Fruit fly (Drosophila melanogaster): Measurements from ENCODE around the gene Obp19b.

Obp19b gene

dm6 chrX:20423158-20423557 is 6.6 kb downstream of the Obp19b start:
- no peak for TF ChIP-seq CG33017 (tag; optimal IDR thresholded peaks at IDR 0.05)
- TF ChIP-seq toe (GFP tag; optimal IDR thresholded peaks at IDR 0.05), result no peak
- TF ChIP-seq ovo (GFP tag; optimal IDR thresholded peaks at IDR 0.05), result no peak
- TF ChIP-seq Mnt (GFP tag; optimal IDR thresholded peaks at IDR 0.05), result no peak
- TF ChIP-seq Crg-1 (GFP tag; optimal IDR thresholded peaks at IDR 0.05), result no peak
- TF ChIP-seq CG12768 (GFP tag; optimal IDR thresholded peaks at IDR 0.05), result no peak
- no peak for TF ChIP-seq pad (GFP tag; optimal IDR thresholded peaks at IDR 0.05)
- no peak for TF ChIP-seq CG1620 (GFP tag; optimal IDR thresholded peaks at IDR 0.05)
- no peak for TF ChIP-seq CG7045 (GFP tag; optimal IDR thresholded peaks at IDR 0.05)
- TF ChIP-seq cnc (optimal IDR thresholded peaks at IDR 0.05), result no peak

- TF ChIP-seq pad (GFP tag; optimal IDR thresholded peaks at IDR 0.05) (no peak), CG11617 (GFP tag; optimal IDR thresholded peaks at IDR 0.05) (peak; percentile 7), bab1 (GFP tag; optimal IDR thresholded peaks at IDR 0.05) (peak; percentile 5), Hr96 (GFP tag; optimal IDR thresholded peaks at IDR 0.05) (no peak), Mnt (GFP tag; optimal IDR thresholded peaks at IDR 0.05) (peak; percentile 51), cnc (optimal IDR thresholded peaks at IDR 0.05) (no peak), kay (GFP tag; ENCODE audit: borderline replicate concordance) (no peak), ovo (GFP tag; optimal IDR thresholded peaks at IDR 0.05) (peak; percentile 26), toe (GFP tag; optimal IDR thresholded peaks at IDR 0.05) (peak; percentile 71), CG14711 (tag; optimal IDR thresholded peaks at IDR 0.05) (peak; percentile 26), CG12768 (GFP tag; optimal IDR thresholded peaks at IDR 0.05) (no peak), CG7045 (GFP tag; optimal IDR thresholded peaks at IDR 0.05) (no peak), tj (GFP tag; optimal IDR thresholded peaks at IDR 0.05) (peak; percentile 23), CG5204 (GFP tag; optimal IDR thresholded peaks at IDR 0.05) (no peak), CG33017 (tag; optimal IDR thresholded peaks at IDR 0.05) (no peak), CG1620 (GFP tag; optimal IDR thresholded peaks at IDR 0.05) (peak; percentile 45), cic (GFP tag; optimal IDR thresholded peaks at IDR 0.05) (no peak), Crg-1 (GFP tag; optimal IDR thresholded peaks at IDR 0.05) (peak; percentile 41), Clk (GFP tag; optimal IDR thresholded peaks at IDR 0.05) (no peak), CG7101 (tag; optimal IDR thresholded peaks at IDR 0.05) (peak; percentile 21)
These were observed 7.2 kb downstream of the Obp19b start, which contains the start of the genes Pp4-19C and cactin for dm6 chrX:20423747-20424165. Gene Pp4-19C (minus strand): TSS chrX:20424002. Gene cactin (plus strand): TSS chrX:20424069.

dm6 chrX:20426818-20427217 is 10.3 kb downstream of the Obp19b start, which contains the start of gene CG15456:
Gene CG15456 (minus strand): TSS chrX:20427042.
- no peak for TF ChIP-seq Crg-1 (GFP tag; optimal IDR thresholded peaks at IDR 0.05)
- TF ChIP-seq bab1 (GFP tag; optimal IDR thresholded peaks at IDR 0.05), result peak; percentile 16
- TF ChIP-seq CG7101 (tag; optimal IDR thresholded peaks at IDR 0.05), result no peak

- TF ChIP-seq Mnt (GFP tag; optimal IDR thresholded peaks at IDR 0.05), result peak; percentile 68
- TF ChIP-seq ovo (GFP tag; optimal IDR thresholded peaks at IDR 0.05), result peak; percentile 56
- peak; percentile 53 for TF ChIP-seq CG33017 (tag; optimal IDR thresholded peaks at IDR 0.05)
- no peak for TF ChIP-seq kay (GFP tag; ENCODE audit: borderline replicate concordance)
- peak; percentile 79 for TF ChIP-seq CG5204 (GFP tag; optimal IDR thresholded peaks at IDR 0.05)
- TF ChIP-seq cnc (optimal IDR thresholded peaks at IDR 0.05), result no peak
- TF ChIP-seq bab1 (GFP tag; optimal IDR thresholded peaks at IDR 0.05), result peak; percentile 90
- TF ChIP-seq CG1620 (GFP tag; optimal IDR thresholded peaks at IDR 0.05), result peak; percentile 83
- TF ChIP-seq cic (GFP tag; optimal IDR thresholded peaks at IDR 0.05), result peak; percentile 39
- TF ChIP-seq pad (GFP tag; optimal IDR thresholded peaks at IDR 0.05), result peak; percentile 77
- peak; percentile 50 for TF ChIP-seq tj (GFP tag; optimal IDR thresholded peaks at IDR 0.05)
- peak; percentile 82 for TF ChIP-seq CG11617 (GFP tag; optimal IDR thresholded peaks at IDR 0.05)
- peak; percentile 82 for TF ChIP-seq CG14711 (tag; optimal IDR thresholded peaks at IDR 0.05)
- peak; percentile 82 for TF ChIP-seq CG12768 (GFP tag; optimal IDR thresholded peaks at IDR 0.05)
- TF ChIP-seq CG7101 (tag; optimal IDR thresholded peaks at IDR 0.05), result peak; percentile 83
- TF ChIP-seq toe (GFP tag; optimal IDR thresholded peaks at IDR 0.05), result peak; percentile 77
- TF ChIP-seq Clk (GFP tag; optimal IDR thresholded peaks at IDR 0.05), result peak; percentile 53
- TF ChIP-seq CG7045 (GFP tag; optimal IDR thresholded peaks at IDR 0.05), result peak; percentile 82
- TF ChIP-seq Crg-1 (GFP tag; optimal IDR thresholded peaks at IDR 0.05), result peak; percentile 24
- peak; percentile 81 for TF ChIP-seq Hr96 (GFP tag; optimal IDR thresholded peaks at IDR 0.05)
These were observed 13.1 kb downstream of the Obp19b start, which contains the start of the genes CG11710 and mal for dm6 chrX:20429482-20430204. Gene CG11710 (minus strand): TSS chrX:20429673. Gene mal (plus strand): TSS chrX:20429675.

- TF ChIP-seq Hr96 (GFP tag; optimal IDR thresholded peaks at IDR 0.05) (no peak), cnc (optimal IDR thresholded peaks at IDR 0.05) (no peak), CG7101 (tag; optimal IDR thresholded peaks at IDR 0.05) (no peak), bab1 (GFP tag; optimal IDR thresholded peaks at IDR 0.05) (no peak), ovo (GFP tag; optimal IDR thresholded peaks at IDR 0.05) (no peak), tj (GFP tag; optimal IDR thresholded peaks at IDR 0.05) (no peak), kay (GFP tag; ENCODE audit: borderline replicate concordance) (no peak), CG11617 (GFP tag; optimal IDR thresholded peaks at IDR 0.05) (no peak), CG1620 (GFP tag; optimal IDR thresholded peaks at IDR 0.05) (no peak), Crg-1 (GFP tag; optimal IDR thresholded peaks at IDR 0.05) (no peak), CG12768 (GFP tag; optimal IDR thresholded peaks at IDR 0.05) (no peak), Mnt (GFP tag; optimal IDR thresholded peaks at IDR 0.05) (no peak), Clk (GFP tag; optimal IDR thresholded peaks at IDR 0.05) (no peak), pad (GFP tag; optimal IDR thresholded peaks at IDR 0.05) (no peak), CG14711 (tag; optimal IDR thresholded peaks at IDR 0.05) (peak; percentile 64), CG33017 (tag; optimal IDR thresholded peaks at IDR 0.05) (no peak), cic (GFP tag; optimal IDR thresholded peaks at IDR 0.05) (no peak), CG7045 (GFP tag; optimal IDR thresholded peaks at IDR 0.05) (peak; percentile 5), toe (GFP tag; optimal IDR thresholded peaks at IDR 0.05) (peak; percentile 29), CG5204 (GFP tag; optimal IDR thresholded peaks at IDR 0.05) (peak; percentile 40)
These were observed 17.1 kb downstream of the Obp19b start, which contains the start of gene CG1695 for dm6 chrX:20433345-20434332. Gene CG1695 (plus strand): TSS chrX:20433950.
